Fruit fly (Drosophila melanogaster): ENCODE data around the gene Adk2.

The Adk2 gene

dm6 chr3L:13041292-13042067, 19.0 kb upstream of the Adk2 start, which contains the start of gene RpS4 (continued):
- peak; percentile 54 for TF ChIP-seq Sry-δ (GFP tag; optimal IDR thresholded peaks at IDR 0.05)
- peak; percentile 82 for TF ChIP-seq CG5180 (GFP tag; optimal IDR thresholded peaks at IDR 0.05)
- peak; percentile 40 for TF ChIP-seq crol (GFP tag; IDR thresholded peaks at IDR 0.05)
- peak; percentile 90 for TF ChIP-seq Side (GFP tag; optimal IDR thresholded peaks at IDR 0.05)
- peak; percentile 66 for TF ChIP-seq trem (tag; optimal IDR thresholded peaks at IDR 0.05)
- TF ChIP-seq lov (optimal IDR thresholded peaks at IDR 0.05): no peak
- TF ChIP-seq lov (GFP tag; IDR thresholded peaks at IDR 0.05): peak; percentile 96
- TF ChIP-seq CG17186 (GFP tag; optimal IDR thresholded peaks at IDR 0.05): peak; percentile 94
- peak; percentile 96 for TF ChIP-seq HHEX (GFP tag; optimal IDR thresholded peaks at IDR 0.05)
- TF ChIP-seq dmrt99B (tag; optimal IDR thresholded peaks at IDR 0.05): peak; percentile 78
- peak; percentile 83 for TF ChIP-seq pho (GFP tag; optimal IDR thresholded peaks at IDR 0.05)
- TF ChIP-seq PHDP (tag; optimal IDR thresholded peaks at IDR 0.05): peak; percentile 92
- peak in 1 of 2 experiments; percentile 74 for TF ChIP-seq Eip74EF (GFP tag; optimal IDR thresholded peaks at IDR 0.05)
- TF ChIP-seq danr (GFP tag; IDR thresholded peaks at IDR 0.05): peak; percentile 42; the same call in 1 of the 2 replicates
- TF ChIP-seq croc (GFP tag; conservative IDR thresholded peaks at IDR 0.05): peak; percentile 56
- peak; percentile 92 for TF ChIP-seq CG9932 (GFP tag; IDR thresholded peaks at IDR 0.05)
- TF ChIP-seq CG2129 (GFP tag; IDR thresholded peaks at IDR 0.05; ENCODE audit: partially characterized antibody): no peak
- TF ChIP-seq Gsc (GFP tag; IDR thresholded peaks at IDR 0.05): no peak
- peak; percentile 78 for TF ChIP-seq CG2678 (tag; optimal IDR thresholded peaks at IDR 0.05)
- 0 out of 2 replicates have a peak, but pooled peaks have one; percentile 14 for TF ChIP-seq hbn (GFP tag; IDR thresholded peaks at IDR 0.05; ENCODE audit: partially characterized antibody)
- peak; percentile 93 for TF ChIP-seq Kr (GFP tag; optimal IDR thresholded peaks at IDR 0.05)
- peak; percentile 82 for TF ChIP-seq CG17802 (tag; optimal IDR thresholded peaks at IDR 0.05)
- peak; percentile 59 for TF ChIP-seq CG13123 (GFP tag; optimal IDR thresholded peaks at IDR 0.05)
- TF ChIP-seq Nf-YA (GFP tag; IDR thresholded peaks at IDR 0.05): peak; percentile 74
- TF ChIP-seq ewg (GFP tag; optimal IDR thresholded peaks at IDR 0.05): peak; percentile 88
- TF ChIP-seq HLH3B (GFP tag; IDR thresholded peaks at IDR 0.05): peak; percentile 79
- peak; percentile 95 for TF ChIP-seq CG3281 (GFP tag; optimal IDR thresholded peaks at IDR 0.05)
- peak; percentile 80 for TF ChIP-seq ranshi (GFP tag; IDR thresholded peaks at IDR 0.05)
- peak; percentile 66 for TF ChIP-seq p53 (GFP tag; optimal IDR thresholded peaks at IDR 0.05)
- peak; percentile 95 for TF ChIP-seq chm (GFP tag; IDR thresholded peaks at IDR 0.05)
- peak; percentile 98 for TF ChIP-seq MTF-1 (GFP tag; optimal IDR thresholded peaks at IDR 0.05; ENCODE audit: borderline replicate concordance)
- no peak for TF ChIP-seq Hmx (GFP tag; optimal IDR thresholded peaks at IDR 0.05)
- peak; percentile 87 for TF ChIP-seq NK7.1 (GFP tag; optimal IDR thresholded peaks at IDR 0.05)
- TF ChIP-seq luna (GFP tag; optimal IDR thresholded peaks at IDR 0.05): peak; percentile 69
- peak; percentile 95 for TF ChIP-seq Mes4 (GFP tag; optimal IDR thresholded peaks at IDR 0.05)
- peak; percentile 86 for TF ChIP-seq fd102C (GFP tag; optimal IDR thresholded peaks at IDR 0.05)
- TF ChIP-seq da (GFP tag; optimal IDR thresholded peaks at IDR 0.05): peak; percentile 82
- TF ChIP-seq emc (GFP tag; optimal IDR thresholded peaks at IDR 0.05): peak; percentile 68
- TF ChIP-seq CG11504 (tag; optimal IDR thresholded peaks at IDR 0.05): peak; percentile 74
- peak; percentile 75 for TF ChIP-seq HLH54F (GFP tag; optimal IDR thresholded peaks at IDR 0.05)
- peak; percentile 83 to 87 for TF ChIP-seq bsh (GFP tag; optimal IDR thresholded peaks at IDR 0.05)
- TF ChIP-seq Sox102F (GFP tag; optimal IDR thresholded peaks at IDR 0.05): no peak
- TF ChIP-seq Stat92E (GFP tag; optimal IDR thresholded peaks at IDR 0.05): peak in 1 of 3 experiments; percentile 83
- TF ChIP-seq CG6791 (GFP tag; IDR thresholded peaks at IDR 0.05; ENCODE audit: partially characterized antibody): 0 out of 3 replicates have a peak, but pooled peaks have one; percentile 38
- peak; percentile 76 to 77 for TF ChIP-seq chif (GFP tag; optimal IDR thresholded peaks at IDR 0.05)
- TF ChIP-seq yki (optimal IDR thresholded peaks at IDR 0.05): no peak
- TF ChIP-seq slou (GFP tag; optimal IDR thresholded peaks at IDR 0.05): peak; percentile 73
- TF ChIP-seq CG12391 (tag; optimal IDR thresholded peaks at IDR 0.05): peak; percentile 80
